Fruit fly (Drosophila melanogaster) whole organism, embryonic: Measurements from ENCODE around the gene CG10431.

Experiments
- Atf-2 ChIP-seq: fragments of 200-800 bp; sonication (Bioruptor generic); optimal IDR thresholded peaks from 2 replicates; lab custom pipeline; 2016; ENCODE audit warnings: missing biosample characterization, missing genetic modification characterization
- Atf6 ChIP-seq: fragments of 200-800 bp; sonication (Bioruptor generic); IDR thresholded peaks from 2 replicates; pipeline ENCODE4 v1.3.6; 2022; ENCODE audit warnings: missing biosample characterization, missing genetic modification characterization
- CG10431 ChIP-seq: fragments of 200-800 bp; sonication (Bioruptor generic); optimal IDR thresholded peaks from 3 replicates; lab custom pipeline; 2018; ENCODE audit warnings: missing biosample characterization, mild to moderate bottlenecking, missing genetic modification characterization
- CG10565 ChIP-seq: fragments of 200-800 bp; sonication (Bioruptor generic); optimal IDR thresholded peaks from 3 replicates; lab custom pipeline; 2016; ENCODE audit warnings: missing biosample characterization, mild to moderate bottlenecking, missing genetic modification characterization
- CG10959 ChIP-seq: fragments of 200-800 bp; sonication (Bioruptor generic); IDR thresholded peaks from 2 replicates; pipeline ENCODE4 v1.3.6; 2022; ENCODE audit warnings: missing biosample characterization, missing genetic modification characterization
- CG11085 ChIP-seq: fragments of 200-800 bp; sonication (Bioruptor generic); IDR thresholded peaks from 2 replicates; pipeline ENCODE4 v1.3.6; 2022; ENCODE audit warnings: missing biosample characterization, missing genetic modification characterization
- CG11398 ChIP-seq: fragments of 200-800 bp; sonication (Bioruptor generic); optimal IDR thresholded peaks from 2 replicates; lab custom pipeline; 2016; ENCODE audit warnings: missing biosample characterization, missing genetic modification characterization
- CG11504 ChIP-seq: fragments of 200-800 bp; sonication (Bioruptor generic); optimal IDR thresholded peaks from 3 replicates; lab custom pipeline; 2019; ENCODE audit warnings: missing biosample characterization, mild to moderate bottlenecking, missing genetic modification characterization, moderate library complexity
- CG12299 ChIP-seq: fragments of 200-800 bp; sonication (Bioruptor generic); optimal IDR thresholded peaks from 2 replicates; lab custom pipeline; 2018; ENCODE audit warnings: missing biosample characterization, mild to moderate bottlenecking, missing genetic modification characterization
- CG13123 ChIP-seq: fragments of 200-800 bp; sonication (Bioruptor generic); optimal IDR thresholded peaks from 2 replicates; lab custom pipeline; 2016; ENCODE audit warnings: missing biosample characterization, missing genetic modification characterization
- CG14014 ChIP-seq: fragments of 200-800 bp; sonication (Bioruptor generic); IDR thresholded peaks from 2 replicates; pipeline ENCODE4 v1.3.6; 2022; ENCODE audit warnings: missing biosample characterization, missing genetic modification characterization
- CG15073 ChIP-seq: fragments of 200-800 bp; sonication (Bioruptor generic); optimal IDR thresholded peaks from 2 replicates; lab custom pipeline; 2016; ENCODE audit warnings: missing biosample characterization, missing genetic modification characterization
- CG1529 ChIP-seq: fragments of 200-800 bp; sonication (Bioruptor generic); optimal IDR thresholded peaks from 3 replicates; lab custom pipeline; 2018; ENCODE audit warnings: missing biosample characterization, missing genetic modification characterization
- CG18011 ChIP-seq: fragments of 200-800 bp; sonication (Bioruptor generic); optimal IDR thresholded peaks from 2 replicates; lab custom pipeline; 2017; ENCODE audit warnings: missing biosample characterization, missing genetic modification characterization, mild to moderate bottlenecking, moderate library complexity, missing genotype
- CG2120 ChIP-seq: fragments of 200-800 bp; sonication (Bioruptor generic); optimal IDR thresholded peaks from 3 replicates; lab custom pipeline; 2016; ENCODE audit warnings: missing biosample characterization, missing genetic modification characterization
- CG2202 ChIP-seq: fragments of 200-800 bp; sonication (Bioruptor generic); optimal IDR thresholded peaks from 2 replicates; lab custom pipeline; 2018; ENCODE audit warnings: missing biosample characterization, mild to moderate bottlenecking, missing genetic modification characterization
- CG2889 ChIP-seq: fragments of 200-800 bp; sonication (Bioruptor generic); IDR thresholded peaks from 3 replicates; pipeline ENCODE4 v1.3.6; 2022; ENCODE audit warnings: missing biosample characterization, missing genetic modification characterization
- CG3065 ChIP-seq: fragments of 200-800 bp; sonication (Bioruptor generic); optimal IDR thresholded peaks from 2 replicates; lab custom pipeline; 2016; ENCODE audit warnings: missing biosample characterization, missing genetic modification characterization
- CG3838 ChIP-seq: fragments of 200-800 bp; sonication (Bioruptor generic); optimal IDR thresholded peaks from 3 replicates; lab custom pipeline; 2016; ENCODE audit warnings: missing biosample characterization, missing genetic modification characterization
- CG4360 ChIP-seq: fragments of 200-800 bp; sonication (Bioruptor generic); IDR thresholded peaks from 2 replicates; pipeline ENCODE4 v1.3.6; 2022; ENCODE audit warnings: missing biosample characterization, missing genetic modification characterization
- CG4854 ChIP-seq: fragments of 200-800 bp; sonication (Bioruptor generic); optimal IDR thresholded peaks from 2 replicates; lab custom pipeline; 2016; ENCODE audit warnings: missing biosample characterization, missing genetic modification characterization, inconsistent platforms
- CG8765 ChIP-seq: fragments of 200-800 bp; sonication (Bioruptor generic); IDR thresholded peaks from 2 replicates; pipeline ENCODE4 v1.3.6; 2022; ENCODE audit warnings: missing biosample characterization, missing genetic modification characterization
- CoRest ChIP-seq: fragments of 200-800 bp; sonication (Bioruptor generic); optimal IDR thresholded peaks from 3 replicates; lab custom pipeline; 2018; ENCODE audit warnings: missing biosample characterization, mild to moderate bottlenecking, missing genetic modification characterization, moderate library complexity
- E2f1 ChIP-seq: fragments of 200-800 bp; sonication (Bioruptor generic); IDR thresholded peaks from 2 replicates; pipeline ENCODE4 v1.3.6; 2022; ENCODE audit warnings: missing biosample characterization, missing genetic modification characterization
- GATAe ChIP-seq: fragments of 200-800 bp; sonication (Bioruptor generic); conservative IDR thresholded peaks from 2 replicates; pipeline ENCODE4 v1.3.6; 2022; ENCODE audit warnings: missing biosample characterization, missing genetic modification characterization
- MTF-1 ChIP-seq: fragments of 200-800 bp; sonication (Bioruptor generic); optimal IDR thresholded peaks from 2 replicates; lab custom pipeline; 2018; ENCODE audit warnings: missing biosample characterization, mild to moderate bottlenecking, missing genetic modification characterization, borderline replicate concordance
- Mad ChIP-seq: fragments of 200-800 bp; sonication (Bioruptor generic); optimal IDR thresholded peaks from 2 replicates; lab custom pipeline; 2016; ENCODE audit warnings: missing biosample characterization, missing genetic modification characterization
- Sin3A ChIP-seq: fragments of >200 bp; optimal IDR thresholded peaks from 2 replicates; lab custom pipeline; 2018
- ase ChIP-seq: fragments of 200-800 bp; sonication (Bioruptor generic); IDR thresholded peaks from 3 replicates; pipeline ENCODE4 v1.3.6; 2022; ENCODE audit warnings: missing biosample characterization, missing genetic modification characterization
- bowl ChIP-seq: fragments of 200-800 bp; sonication (Bioruptor generic); IDR thresholded peaks from 2 replicates; pipeline ENCODE4 v1.3.6; 2022; ENCODE audit warnings: missing biosample characterization, missing genetic modification characterization
- cg ChIP-seq: fragments of 200-800 bp; sonication (Bioruptor generic); optimal IDR thresholded peaks from 3 replicates; lab custom pipeline; 2019; ENCODE audit warnings: missing biosample characterization, mild to moderate bottlenecking, missing genetic modification characterization, moderate library complexity
- chif ChIP-seq, 2 experiments: fragments of 200-800 bp; sonication (Bioruptor generic); optimal IDR thresholded peaks; 3 replicates each; lab custom pipeline; 2016; ENCODE audit warnings: missing biosample characterization in 2 of 2, missing genetic modification characterization in 2 of 2
- croc ChIP-seq: fragments of 200-800 bp; sonication (Bioruptor generic); conservative IDR thresholded peaks from 3 replicates; pipeline ENCODE4 v1.3.6; 2022; ENCODE audit warnings: missing biosample characterization, missing genetic modification characterization
- eve ChIP-seq, 2 experiments: fragments of >200 bp; optimal IDR thresholded peaks; 2 replicates each; lab custom pipeline; 2017; ENCODE audit warnings: missing biosample characterization in 2 of 2, missing genetic modification characterization in 2 of 2
- fd102C ChIP-seq: fragments of 200-800 bp; sonication (Bioruptor generic); optimal IDR thresholded peaks from 2 replicates; lab custom pipeline; 2018; ENCODE audit warnings: missing biosample characterization, mild to moderate bottlenecking, missing genetic modification characterization, moderate library complexity
- fru ChIP-seq: fragments of >200 bp; optimal IDR thresholded peaks from 2 replicates; lab custom pipeline; 2017
- fu2 ChIP-seq: fragments of 200-800 bp; sonication (Bioruptor generic); optimal IDR thresholded peaks from 2 replicates; lab custom pipeline; 2016; ENCODE audit warnings: missing biosample characterization, missing genetic modification characterization
- gce ChIP-seq: fragments of 200-800 bp; sonication (Bioruptor generic); IDR thresholded peaks from 3 replicates; pipeline ENCODE4 v1.3.6; 2022; ENCODE audit warnings: missing biosample characterization, missing genetic modification characterization
- ind ChIP-seq: fragments of 200-800 bp; sonication (Bioruptor generic); optimal IDR thresholded peaks from 3 replicates; lab custom pipeline; 2016; ENCODE audit warnings: missing biosample characterization, missing genetic modification characterization
- mam ChIP-seq: fragments of 200-800 bp; sonication (Bioruptor generic); optimal IDR thresholded peaks from 3 replicates; lab custom pipeline; 2016; ENCODE audit warnings: missing biosample characterization, missing genetic modification characterization
- org-1 ChIP-seq: fragments of 200-800 bp; sonication (Bioruptor generic); optimal IDR thresholded peaks from 2 replicates; lab custom pipeline; 2017; ENCODE audit warnings: missing biosample characterization, missing genetic modification characterization
- pho ChIP-seq: fragments of 200-800 bp; sonication (Bioruptor generic); optimal IDR thresholded peaks from 2 replicates; lab custom pipeline; 2016; ENCODE audit warnings: missing biosample characterization, missing genetic modification characterization
- sens-2 ChIP-seq: fragments of 200-800 bp; sonication (Bioruptor generic); IDR thresholded peaks from 2 replicates; pipeline ENCODE4 v1.3.6; 2022; ENCODE audit warnings: missing biosample characterization, missing genetic modification characterization
- sisA ChIP-seq: fragments of 200-800 bp; sonication (Bioruptor generic); IDR thresholded peaks from 2 replicates; pipeline ENCODE4 v1.3.6; 2022; ENCODE audit warnings: missing biosample characterization, missing genetic modification characterization
- slou ChIP-seq: fragments of 200-800 bp; sonication (Bioruptor generic); optimal IDR thresholded peaks from 3 replicates; lab custom pipeline; 2016; ENCODE audit warnings: missing biosample characterization, missing genetic modification characterization
- sr ChIP-seq: fragments of 200-800 bp; sonication (Bioruptor generic); IDR thresholded peaks from 3 replicates; pipeline ENCODE4 v1.3.6; 2022; ENCODE audit warnings: missing biosample characterization, missing genetic modification characterization
- tgo ChIP-seq: fragments of 200-800 bp; sonication (Bioruptor generic); IDR thresholded peaks from 3 replicates; pipeline ENCODE4 v1.3.6; 2022; ENCODE audit warnings: missing biosample characterization, missing genetic modification characterization
- tin ChIP-seq: fragments of 200-800 bp; sonication (Bioruptor generic); optimal IDR thresholded peaks from 3 replicates; lab custom pipeline; 2016; ENCODE audit warnings: missing biosample characterization, missing genetic modification characterization
- ttk ChIP-seq: fragments of 200-800 bp; sonication (Bioruptor generic); IDR thresholded peaks from 2 replicates; pipeline ENCODE4 v2.1.2; 2022; ENCODE audit warnings: missing biosample characterization, missing genetic modification characterization
- zen ChIP-seq: fragments of 200-800 bp; sonication (Bioruptor generic); optimal IDR thresholded peaks from 3 replicates; lab custom pipeline; 2018; ENCODE audit warnings: missing biosample characterization, mild to moderate bottlenecking, missing genetic modification characterization, moderate library complexity
- zfh2 ChIP-seq: fragments of 200-800 bp; sonication (Bioruptor generic); optimal IDR thresholded peaks from 2 replicates; lab custom pipeline; 2016; ENCODE audit warnings: missing biosample characterization, missing genetic modification characterization

Gene CG10431

DNA sequence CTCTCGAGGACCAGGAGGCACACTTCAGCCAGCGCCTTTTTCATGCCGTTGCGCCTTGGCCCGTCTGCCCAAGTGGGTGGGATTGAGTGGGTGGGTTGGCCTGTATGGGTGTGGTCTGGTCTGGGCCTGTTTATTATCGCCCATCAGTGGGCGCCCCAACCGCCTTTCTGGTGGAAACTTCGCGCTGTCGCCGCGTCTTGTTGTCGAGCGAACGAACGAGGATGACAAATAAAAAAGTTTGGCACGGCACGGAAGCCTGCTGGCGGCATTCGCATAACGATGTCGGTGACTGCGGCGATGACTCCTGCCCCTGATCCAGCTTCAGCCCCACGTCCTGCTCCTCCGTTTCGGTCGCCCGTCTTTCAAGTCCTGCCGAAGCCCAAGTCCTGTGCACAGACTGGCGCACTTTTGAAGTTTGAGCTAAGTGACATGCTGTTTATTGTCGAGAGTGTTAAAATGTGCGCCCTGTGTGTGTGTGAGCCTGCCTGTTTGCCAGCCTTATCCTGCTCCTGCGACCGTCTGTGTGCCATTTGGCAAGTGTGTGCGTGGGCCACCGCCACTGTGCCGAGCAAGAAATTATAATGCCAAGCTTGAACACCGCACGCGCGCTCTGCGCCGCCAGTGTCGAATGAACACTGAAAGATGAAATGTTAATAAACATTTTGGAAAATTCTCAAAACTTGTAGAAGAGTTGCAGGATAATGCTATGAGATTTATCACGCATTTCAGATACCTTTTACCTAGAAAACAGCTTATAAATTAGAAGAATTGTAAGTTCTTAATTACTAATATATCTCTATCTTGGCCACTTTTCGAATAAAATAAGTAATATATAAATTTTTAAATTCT lies 39.7 kb downstream of the CG10431 start (continued):
- TF ChIP-seq croc (GFP tag; lab: Robert Waterston, UW) (peak; percentile 55; the same call in 2 of the 3 replicates), CG3065 (no peak), CG18011 (GFP tag; lab: Kevin White, UChicago) (peak; percentile 4), MTF-1 (GFP tag; lab: Kevin White, UChicago) (no peak), pho (GFP tag; lab: Kevin White, UChicago) (peak; percentile 43), chif (GFP tag; optimal IDR thresholded peaks at IDR 0.05; lab: Kevin White, UChicago) (peak in 1 of 2 experiments; percentile 8), CG1529 (GFP tag; lab: Kevin White, UChicago) (peak; percentile 54), CG8765 (GFP tag; lab: Robert Waterston, UW) (no peak), tin (GFP tag; lab: Kevin White, UChicago) (peak; percentile 43), Sin3A (no peak), sr (GFP tag; lab: Robert Waterston, UW) (no peak), zen (peak; percentile 13), CG2202 (tag; lab: Kevin White, UChicago) (no peak), ind (GFP tag; lab: Kevin White, UChicago) (peak; percentile 58), CG15073 (GFP tag; lab: Kevin White, UChicago) (no peak), zfh2 (peak; percentile 10), fd102C (no peak), CG10959 (GFP tag; lab: Robert Waterston, UW) (no peak), CG11504 (tag; lab: Kevin White, UChicago) (peak; percentile 86), sisA (GFP tag; lab: Robert Waterston, UW) (peak; percentile 73), slou (peak; percentile 70), CG13123 (peak; percentile 30), ttk (GFP tag; lab: Robert Waterston, UW) (peak; percentile 60), CG10565 (GFP tag; lab: Kevin White, UChicago) (no peak), ase (GFP tag; lab: Robert Waterston, UW) (no peak), org-1 (GFP tag; lab: Kevin White, UChicago) (peak; percentile 78), CG11398 (GFP tag; lab: Kevin White, UChicago) (no peak), GATAe (GFP tag; lab: Robert Waterston, UW) (no peak), CG3838 (GFP tag; lab: Kevin White, UChicago) (no peak), Atf6 (GFP tag; lab: Robert Waterston, UW) (peak; percentile 63), Atf-2 (GFP tag; lab: Kevin White, UChicago) (no peak), CG10431 (GFP tag; lab: Kevin White, UChicago) (peak; percentile 37), CG14014 (peak; percentile 63), CG12299 (tag; lab: Kevin White, UChicago) (peak; percentile 74), CG2889 (GFP tag; lab: Robert Waterston, UW) (no peak), CG4854 (no peak), bowl (GFP tag; lab: Robert Waterston, UW) (no peak), E2f1 (GFP tag; lab: Robert Waterston, UW) (peak; percentile 47), CG2120 (GFP tag; lab: Kevin White, UChicago) (peak; percentile 75), fru (lab: Kevin White, UChicago) (no peak), CG11085 (GFP tag; lab: Robert Waterston, UW) (0 out of 2 replicates have a peak, but pooled peaks have one; percentile 42), fu2 (no peak), eve (GFP tag; optimal IDR thresholded peaks at IDR 0.05; lab: Kevin White, UChicago) (no peak), cg (no peak), sens-2 (GFP tag; lab: Robert Waterston, UW) (no peak), CG4360 (no peak), mam (GFP tag; lab: Kevin White, UChicago) (peak; percentile 20), CoRest (tag; lab: Kevin White, UChicago) (peak; percentile 83), Mad (no peak), tgo (GFP tag; lab: Robert Waterston, UW) (peak; percentile 48; the same call in 1 of the 3 replicates), gce (GFP tag; lab: Robert Waterston, UW) (no peak)
